Fruit fly (Drosophila melanogaster) whole organism, adult: ENCODE results near the gene t-Grip84.
A peak's percentile ranks its signal among the peaks of the same experiment; 100 is the strongest.

Experiments used
- CG11617 ChIP-seq: fragments of 200-800 bp; sonication (Bioruptor generic); optimal IDR thresholded peaks from 2 replicates; lab custom pipeline; 2017; ENCODE audit warnings: mild to moderate bottlenecking, missing biosample characterization, missing genetic modification reagents, missing genetic modification characterization
- CG12768 ChIP-seq: fragments of 200-800 bp; sonication (Bioruptor generic); optimal IDR thresholded peaks from 2 replicates; lab custom pipeline; 2017; ENCODE audit warnings: missing biosample characterization, missing genetic modification characterization, mild to moderate bottlenecking, moderate library complexity, missing genetic modification reagents
- CG14711 ChIP-seq: fragments of 200-800 bp; sonication (Bioruptor generic); optimal IDR thresholded peaks from 2 replicates; lab custom pipeline; 2018; ENCODE audit warnings: missing biosample characterization, mild to moderate bottlenecking, missing genetic modification characterization, moderate library complexity
- CG1620 ChIP-seq: fragments of 200-800 bp; sonication (Bioruptor generic); optimal IDR thresholded peaks from 2 replicates; lab custom pipeline; 2016; ENCODE audit warnings: missing biosample characterization, missing genetic modification characterization
- CG33017 ChIP-seq: fragments of 200-800 bp; sonication (Bioruptor generic); optimal IDR thresholded peaks from 2 replicates; lab custom pipeline; 2018; ENCODE audit warnings: missing biosample characterization, mild to moderate bottlenecking, missing genetic modification characterization, moderate library complexity
- CG5204 ChIP-seq: fragments of 200-800 bp; sonication (Bioruptor generic); optimal IDR thresholded peaks from 2 replicates; lab custom pipeline; 2016; ENCODE audit warnings: missing biosample characterization, missing genetic modification characterization
- CG7045 ChIP-seq: fragments of 200-800 bp; sonication (Bioruptor generic); optimal IDR thresholded peaks from 2 replicates; lab custom pipeline; 2017; ENCODE audit warnings: missing biosample characterization, mild to moderate bottlenecking, missing genetic modification characterization
- CG7101 ChIP-seq: fragments of 200-800 bp; sonication (Bioruptor generic); optimal IDR thresholded peaks from 2 replicates; lab custom pipeline; 2018; ENCODE audit warnings: missing biosample characterization, mild to moderate bottlenecking, missing genetic modification characterization, moderate library complexity
- Clk ChIP-seq: fragments of 200-800 bp; sonication (Bioruptor generic); optimal IDR thresholded peaks from 2 replicates; lab custom pipeline; 2017; ENCODE audit warnings: missing biosample characterization, missing genetic modification characterization
- Crg-1 ChIP-seq: fragments of 200-800 bp; sonication (Bioruptor generic); optimal IDR thresholded peaks from 2 replicates; lab custom pipeline; 2016; ENCODE audit warnings: missing biosample characterization, missing genetic modification characterization
- Hr96 ChIP-seq: fragments of 200-800 bp; sonication (Bioruptor generic); optimal IDR thresholded peaks from 2 replicates; lab custom pipeline; 2016; ENCODE audit warnings: missing biosample characterization, missing genetic modification characterization
- Mnt ChIP-seq: fragments of 200-800 bp; sonication (Bioruptor generic); optimal IDR thresholded peaks from 2 replicates; lab custom pipeline; 2016; ENCODE audit warnings: missing biosample characterization, mild to moderate bottlenecking, missing genetic modification characterization
- bab1 ChIP-seq: fragments of 200-800 bp; sonication (Bioruptor generic); optimal IDR thresholded peaks from 3 replicates; lab custom pipeline; 2019; ENCODE audit warnings: missing biosample characterization, mild to moderate bottlenecking, missing genetic modification characterization, moderate library complexity
- cic ChIP-seq: fragments of 200-800 bp; sonication (Bioruptor generic); optimal IDR thresholded peaks from 2 replicates; lab custom pipeline; 2017; ENCODE audit warnings: missing biosample characterization, mild to moderate bottlenecking, missing genetic modification characterization, moderate library complexity
- cnc ChIP-seq, 2 experiments: fragments of >200 bp; optimal IDR thresholded peaks; 2 replicates each; lab custom pipeline; 2017
- kay ChIP-seq: fragments of 200-800 bp; sonication (Bioruptor generic); peaks from one replicate; lab custom pipeline; 2016; ENCODE audit warnings: missing biosample characterization, missing genetic modification characterization, borderline replicate concordance
- ovo ChIP-seq: fragments of 200-800 bp; sonication (Bioruptor generic); optimal IDR thresholded peaks from 2 replicates; lab custom pipeline; 2016; ENCODE audit warnings: missing biosample characterization, missing genetic modification characterization
- pad ChIP-seq: fragments of 200-800 bp; sonication (Bioruptor generic); optimal IDR thresholded peaks from 3 replicates; lab custom pipeline; 2017; ENCODE audit warnings: missing biosample characterization, missing genetic modification characterization, mild to moderate bottlenecking, moderate library complexity, missing genetic modification reagents
- tj ChIP-seq: fragments of 200-800 bp; sonication (Bioruptor generic); optimal IDR thresholded peaks from 3 replicates; lab custom pipeline; 2017; ENCODE audit warnings: missing biosample characterization, mild to moderate bottlenecking, missing genetic modification characterization, moderate library complexity
- toe ChIP-seq: fragments of 200-800 bp; sonication (Bioruptor generic); optimal IDR thresholded peaks from 2 replicates; lab custom pipeline; 2016; ENCODE audit warnings: missing biosample characterization, missing genetic modification characterization

Gene t-Grip84

DNA sequence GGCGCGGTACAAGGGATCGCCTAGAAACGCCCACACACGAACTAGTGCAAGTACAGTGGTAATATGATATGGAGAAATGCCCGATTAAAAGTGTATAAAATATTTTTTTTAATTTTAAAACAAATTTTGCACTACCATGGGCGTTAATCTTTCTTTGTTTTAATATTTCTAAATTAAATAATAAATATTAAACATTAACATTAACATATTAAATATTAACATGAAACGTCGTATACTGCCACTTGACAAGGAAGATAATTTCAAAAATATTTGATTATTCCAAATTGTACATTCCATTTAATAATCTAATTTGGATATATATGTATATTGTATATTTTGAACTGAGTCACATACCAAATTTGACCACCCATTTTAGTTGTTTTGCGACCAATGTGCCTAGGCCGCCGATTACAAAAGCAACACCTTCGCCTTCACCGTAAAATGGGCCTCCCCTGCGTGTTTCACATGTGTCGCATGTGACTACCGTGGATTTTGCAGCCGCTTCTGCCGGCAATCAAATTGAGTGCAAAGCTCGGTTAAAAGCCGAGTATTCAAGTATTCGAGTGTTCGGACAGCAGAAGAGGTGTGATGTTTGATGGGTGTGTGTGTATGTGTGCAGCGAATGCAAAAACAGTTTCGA lies 1.4 kb upstream of the t-Grip84 start:
- TF ChIP-seq CG5204 (GFP tag; lab: Kevin White, UChicago) (no peak), pad (GFP tag; lab: Kevin White, UChicago) (peak; percentile 95), cic (GFP tag; lab: Kevin White, UChicago) (no peak), kay (no peak), tj (GFP tag; lab: Kevin White, UChicago) (no peak), bab1 (peak; percentile 21), CG12768 (GFP tag; lab: Kevin White, UChicago) (no peak), Clk (no peak), CG11617 (GFP tag; lab: Kevin White, UChicago) (peak; percentile 32), Mnt (GFP tag; lab: Kevin White, UChicago) (no peak), cnc (optimal IDR thresholded peaks at IDR 0.05; lab: Kevin White, UChicago) (no peak), toe (GFP tag; lab: Kevin White, UChicago) (no peak), Hr96 (GFP tag; lab: Kevin White, UChicago) (no peak), CG33017 (tag; lab: Kevin White, UChicago) (peak; percentile 54), ovo (GFP tag; lab: Kevin White, UChicago) (peak; percentile 9), CG7101 (tag; lab: Kevin White, UChicago) (peak; percentile 44), CG7045 (no peak), CG1620 (no peak), CG14711 (tag; lab: Kevin White, UChicago) (peak; percentile 51), Crg-1 (GFP tag; lab: Kevin White, UChicago) (no peak)

- TF ChIP-seq tj (GFP tag; lab: Kevin White, UChicago) (no peak), Crg-1 (GFP tag; lab: Kevin White, UChicago) (no peak), CG12768 (GFP tag; lab: Kevin White, UChicago) (no peak), CG11617 (GFP tag; lab: Kevin White, UChicago) (no peak), CG1620 (no peak), cic (GFP tag; lab: Kevin White, UChicago) (no peak), CG7101 (tag; lab: Kevin White, UChicago) (no peak)
Observed at dm6 chr3L:7583154-7583553, 7.6 kb downstream of the t-Grip84 start, which contains the start of gene mmm. Gene mmm (plus strand): TSS chr3L:7583454.

DNA sequence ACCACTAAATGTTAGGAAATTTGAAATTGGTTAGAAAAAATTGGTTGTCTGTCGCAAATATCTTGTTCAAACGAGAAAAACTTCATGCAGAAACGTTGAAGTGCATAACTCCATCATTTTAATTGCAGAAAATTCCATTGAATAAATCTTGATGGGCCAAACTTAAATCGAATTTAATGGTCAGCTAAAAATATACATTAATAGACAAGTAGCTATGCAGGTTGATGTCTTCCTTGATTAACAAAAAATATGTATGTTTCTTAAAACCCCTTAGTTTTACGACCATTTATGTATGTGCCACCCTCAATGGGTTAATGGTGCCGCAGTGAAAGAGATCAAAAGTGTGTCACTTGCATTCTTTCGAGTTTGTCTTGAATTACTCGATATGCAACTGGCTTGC lies 17.9 kb downstream of the t-Grip84 start:
- TF ChIP-seq Mnt (GFP tag; lab: Kevin White, UChicago) (no peak), CG14711 (tag; lab: Kevin White, UChicago) (no peak), kay (no peak), CG7045 (no peak), CG12768 (GFP tag; lab: Kevin White, UChicago) (no peak), toe (GFP tag; lab: Kevin White, UChicago) (no peak), cnc (optimal IDR thresholded peaks at IDR 0.05; lab: Kevin White, UChicago) (no peak)

DNA sequence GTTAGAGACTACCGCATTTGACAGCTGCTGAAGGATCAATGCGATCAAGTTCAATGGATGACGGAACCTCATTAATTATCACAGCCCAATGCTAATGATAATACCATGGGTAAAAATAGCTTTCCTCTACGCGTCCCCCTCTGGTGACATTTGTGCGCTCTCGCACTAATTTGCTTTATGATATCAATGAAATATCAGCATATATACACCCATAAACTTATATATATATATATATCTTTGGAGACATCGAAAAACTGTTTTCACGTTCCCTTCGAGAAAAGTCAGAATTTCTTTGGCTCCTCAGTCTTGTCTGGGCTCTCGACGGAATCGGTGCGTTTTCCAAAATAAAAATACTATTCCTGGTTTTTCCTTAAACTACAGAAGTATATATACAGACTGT lies 28.5 kb downstream of the t-Grip84 start, which contains the start of gene frac:
Gene frac, plus strand, starts transcription at position 301 of the 400 bp plus-strand sequence.
- no peak for TF ChIP-seq CG33017 (tag; lab: Kevin White, UChicago)
- TF ChIP-seq Mnt (GFP tag; lab: Kevin White, UChicago): no peak
- TF ChIP-seq Clk: no peak
- no peak for TF ChIP-seq tj (GFP tag; lab: Kevin White, UChicago)
- TF ChIP-seq cic (GFP tag; lab: Kevin White, UChicago): no peak
- TF ChIP-seq CG7101 (tag; lab: Kevin White, UChicago): no peak
- TF ChIP-seq pad (GFP tag; lab: Kevin White, UChicago): no peak
- TF ChIP-seq cnc (optimal IDR thresholded peaks at IDR 0.05; lab: Kevin White, UChicago): no peak

DNA sequence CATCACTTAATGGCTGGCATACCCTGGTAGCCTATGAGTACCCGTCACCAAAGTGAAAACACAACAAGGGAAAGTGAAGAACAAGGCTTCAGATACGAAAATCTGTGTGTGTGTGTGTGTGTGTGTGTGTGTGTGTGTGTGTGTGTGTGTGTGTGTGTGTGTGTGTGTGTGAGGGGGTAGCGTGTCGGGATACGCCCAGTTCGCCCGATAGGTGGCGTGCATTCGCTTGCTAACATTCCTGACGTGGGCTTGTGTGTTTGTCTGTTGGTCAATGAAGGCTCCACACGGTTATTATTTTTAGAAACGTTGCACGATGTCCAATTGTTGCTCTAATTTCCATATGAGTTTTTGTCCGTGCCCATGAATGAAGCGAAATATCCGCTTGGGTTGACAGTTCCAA lies 30.2 kb downstream of the t-Grip84 start:
- TF ChIP-seq CG33017 (tag; lab: Kevin White, UChicago) (no peak), CG5204 (GFP tag; lab: Kevin White, UChicago) (no peak)

dm6 chr3L:7559937-7560336 lies 30.9 kb downstream of the t-Grip84 start, which contains the start of gene CG14837:
Gene CG14837 (minus strand): TSS chr3L:7560037.
- TF ChIP-seq cnc (optimal IDR thresholded peaks at IDR 0.05; lab: Kevin White, UChicago): no peak
- no peak for TF ChIP-seq Mnt (GFP tag; lab: Kevin White, UChicago)

dm6 chr3L:7553062-7553461 lies 37.7 kb downstream of the t-Grip84 start:
- no peak for TF ChIP-seq cnc (optimal IDR thresholded peaks at IDR 0.05; lab: Kevin White, UChicago)
- no peak for TF ChIP-seq CG12768 (GFP tag; lab: Kevin White, UChicago)
- no peak for TF ChIP-seq Crg-1 (GFP tag; lab: Kevin White, UChicago)
- TF ChIP-seq Clk: no peak
- no peak for TF ChIP-seq pad (GFP tag; lab: Kevin White, UChicago)
- TF ChIP-seq CG14711 (tag; lab: Kevin White, UChicago): no peak
- no peak for TF ChIP-seq CG7045
- TF ChIP-seq toe (GFP tag; lab: Kevin White, UChicago): no peak
